Worm (Caenorhabditis elegans): ENCODE data around the gene idi-1.
A peak's percentile ranks its signal among the peaks of the same experiment; 100 is the strongest.

ce11 chrIII:8133346-8133745 is 41.8 kb downstream of the idi-1 start, which contains the start of gene C14B9.2:
- TF ChIP-seq F13H6.1 (tag; optimal IDR thresholded peaks at IDR 0.05) (no peak), nhr-129 (tag; optimal IDR thresholded peaks at IDR 0.05) (no peak), nhr-10 (tag; optimal IDR thresholded peaks at IDR 0.05) (no peak), crh-2 (tag; optimal IDR thresholded peaks at IDR 0.05) (peak; percentile 36), sma-3 (GFP tag; optimal IDR thresholded peaks at IDR 0.05) (no peak), mdl-1 (tag; optimal IDR thresholded peaks at IDR 0.05) (no peak), ztf-4 (tag; optimal IDR thresholded peaks at IDR 0.05) (no peak), ceh-82 (tag; optimal IDR thresholded peaks at IDR 0.05) (no peak), lsy-2 (tag; optimal IDR thresholded peaks at IDR 0.05) (no peak)
